Fruit fly (Drosophila melanogaster): ENCODE measurements around the gene Dab.

The Dab gene

dm6 chr3L:16710258-16711020 is 1.5 kb upstream of the Dab start (continued):
- TF ChIP-seq CG9139 (GFP tag; optimal IDR thresholded peaks at IDR 0.05) = peak; percentile 34
- TF ChIP-seq CG11762 (GFP tag; optimal IDR thresholded peaks at IDR 0.05; ENCODE audit: insufficient read depth) = peak; percentile 1
- no peak for TF ChIP-seq Sox14 (GFP tag; optimal IDR thresholded peaks at IDR 0.05)
- peak; percentile 56 for TF ChIP-seq CG11902 (GFP tag; optimal IDR thresholded peaks at IDR 0.05)
- TF ChIP-seq vri (GFP tag; optimal IDR thresholded peaks at IDR 0.05) = no peak
- peak; percentile 57 for TF ChIP-seq CG6792 (GFP tag; optimal IDR thresholded peaks at IDR 0.05)
- TF ChIP-seq CG10631 (GFP tag; optimal IDR thresholded peaks at IDR 0.05) = peak; percentile 71
- peak; percentile 73 for TF ChIP-seq dsx (GFP tag; optimal IDR thresholded peaks at IDR 0.05; ENCODE audit: poor library complexity, severe bottlenecking)
- peak; percentile 40 for TF ChIP-seq Hr4 (GFP tag; optimal IDR thresholded peaks at IDR 0.05)
- TF ChIP-seq achi (GFP tag; optimal IDR thresholded peaks at IDR 0.05) = peak; percentile 64
- peak; percentile 53 for TF ChIP-seq OdsH (GFP tag; optimal IDR thresholded peaks at IDR 0.05)
- TF ChIP-seq Lpt (GFP tag; optimal IDR thresholded peaks at IDR 0.05) = peak; percentile 44
- TF ChIP-seq salr (GFP tag; optimal IDR thresholded peaks at IDR 0.05) = peak; percentile 10 to 44
- no peak for TF ChIP-seq Met (GFP tag; optimal IDR thresholded peaks at IDR 0.05)
- TF ChIP-seq Sox102F (GFP tag; optimal IDR thresholded peaks at IDR 0.05) = no peak
- TF ChIP-seq Eip75B (GFP tag; optimal IDR thresholded peaks at IDR 0.05) = peak; percentile 8
- TF ChIP-seq CG1621 (tag; optimal IDR thresholded peaks at IDR 0.05) = no peak
- TF ChIP-seq Eip93F (GFP tag; optimal IDR thresholded peaks at IDR 0.05) = no peak
- TF ChIP-seq CG6854 (GFP tag; optimal IDR thresholded peaks at IDR 0.05) = no peak
- TF ChIP-seq fd85E (GFP tag; optimal IDR thresholded peaks at IDR 0.05) = no peak
- TF ChIP-seq svp (GFP tag) = peak; percentile 86
- peak; percentile 57 for TF ChIP-seq CG34406 (GFP tag; optimal IDR thresholded peaks at IDR 0.05)
- peak; percentile 60; the same call in 1 of the 2 replicates for TF ChIP-seq Gug (GFP tag; IDR thresholded peaks at IDR 0.05)
- no peak for TF ChIP-seq CG8319 (GFP tag; optimal IDR thresholded peaks at IDR 0.05)
- peak; percentile 63 for TF ChIP-seq CG10669 (GFP tag; optimal IDR thresholded peaks at IDR 0.05)
- TF ChIP-seq CG16779 (tag; optimal IDR thresholded peaks at IDR 0.05) = peak; percentile 48
- peak; percentile 45 for TF ChIP-seq net (GFP tag; optimal IDR thresholded peaks at IDR 0.05)
- peak; percentile 74 for TF ChIP-seq CG3032 (tag; optimal IDR thresholded peaks at IDR 0.05)
- TF ChIP-seq esn (GFP tag; optimal IDR thresholded peaks at IDR 0.05) = peak; percentile 37
- no peak for TF ChIP-seq Sox15 (GFP tag; optimal IDR thresholded peaks at IDR 0.05)

- no peak for TF ChIP-seq CG16779 (tag; optimal IDR thresholded peaks at IDR 0.05)
- no peak for TF ChIP-seq CG8119 (GFP tag; IDR thresholded peaks at IDR 0.05)
- TF ChIP-seq Smox (GFP tag; optimal IDR thresholded peaks at IDR 0.05) = no peak
- TF ChIP-seq eg (GFP tag; IDR thresholded peaks at IDR 0.05) = no peak
- no peak for TF ChIP-seq CG1621 (tag; optimal IDR thresholded peaks at IDR 0.05)
- no peak for TF ChIP-seq CG6163 (GFP tag; IDR thresholded peaks at IDR 0.05)
- no peak for TF ChIP-seq Sox102F (GFP tag; optimal IDR thresholded peaks at IDR 0.05)
- TF ChIP-seq CG9139 (GFP tag; optimal IDR thresholded peaks at IDR 0.05) = no peak
- no peak for TF ChIP-seq Gug (GFP tag; IDR thresholded peaks at IDR 0.05)
- no peak for TF ChIP-seq OdsH (GFP tag; optimal IDR thresholded peaks at IDR 0.05)
- TF ChIP-seq spab (GFP tag; optimal IDR thresholded peaks at IDR 0.05) = no peak
- no peak for TF ChIP-seq CG10669 (GFP tag; optimal IDR thresholded peaks at IDR 0.05)
- TF ChIP-seq CG8319 (GFP tag; optimal IDR thresholded peaks at IDR 0.05) = no peak
- TF ChIP-seq Sox14 (GFP tag; optimal IDR thresholded peaks at IDR 0.05) = no peak
- TF ChIP-seq achi (GFP tag; optimal IDR thresholded peaks at IDR 0.05) = no peak
Observed at dm6 chr3L:16712371-16712770, 445 bp downstream of the Dab start.

DNA sequence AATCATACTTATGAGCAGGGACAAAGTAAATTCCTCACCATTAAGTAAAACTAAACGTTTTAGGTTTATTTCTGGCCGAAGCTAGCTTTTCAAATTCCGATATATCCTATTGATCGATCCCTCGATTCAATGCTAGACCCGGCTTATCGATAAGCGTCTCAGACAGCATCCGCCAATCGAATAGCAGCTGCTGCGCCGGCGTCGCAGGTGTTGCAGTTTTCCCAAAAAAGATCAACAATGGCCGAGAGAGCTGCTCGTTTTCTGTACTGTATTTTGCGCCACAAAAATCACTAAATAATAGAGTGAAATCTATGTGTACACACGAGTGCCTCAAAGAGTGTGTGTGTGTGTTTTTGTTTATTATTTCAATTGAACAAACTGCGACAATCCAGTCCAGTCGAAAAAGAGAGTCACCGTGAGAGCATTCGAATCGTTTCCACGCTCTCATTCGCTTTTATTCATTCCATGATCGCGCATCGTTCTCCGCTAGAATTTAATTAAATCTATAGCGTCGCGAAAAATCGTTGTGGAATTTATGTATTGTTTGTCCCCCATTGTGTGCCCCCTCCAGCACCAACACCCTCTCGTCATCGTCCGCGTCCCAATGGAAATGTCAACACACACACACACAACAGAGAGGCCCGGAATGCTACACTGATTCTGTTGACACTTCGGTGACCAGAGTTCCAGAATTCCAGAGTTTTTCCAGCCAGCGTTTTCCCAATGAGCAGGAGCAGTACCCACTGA is 1.7 kb downstream of the Dab start:
- TF ChIP-seq CG3919 (GFP tag; optimal IDR thresholded peaks at IDR 0.05) (no peak), Smox (GFP tag; optimal IDR thresholded peaks at IDR 0.05) (no peak), Blimp-1 (GFP tag; optimal IDR thresholded peaks at IDR 0.05) (no peak), salr (GFP tag; optimal IDR thresholded peaks at IDR 0.05) (no peak), CG10631 (GFP tag; optimal IDR thresholded peaks at IDR 0.05) (no peak), Eip78C (GFP tag) (no peak), CG11902 (GFP tag; optimal IDR thresholded peaks at IDR 0.05) (no peak), CG11294 (GFP tag; IDR thresholded peaks at IDR 0.05) (no peak)
